Fruit fly (Drosophila melanogaster): ENCODE results near the gene CG8757.

CG8757 gene

dm6 chr3L:13862403-13862802 lies 20.4 kb upstream of the CG8757 start (continued):
- TF ChIP-seq Dref (GFP tag; IDR thresholded peaks at IDR 0.05) (peak; percentile 47), onecut (GFP tag; IDR thresholded peaks at IDR 0.05) (peak; percentile 66), hb (GFP tag; IDR thresholded peaks at IDR 0.05; ENCODE audit: partially characterized antibody) (0 out of 3 replicates have a peak, but pooled peaks have one; percentile 21), CG5953 (GFP tag; IDR thresholded peaks at IDR 0.05) (peak; percentile 92), Gug (GFP tag; IDR thresholded peaks at IDR 0.05) (peak; percentile 100), zen2 (GFP tag; IDR thresholded peaks at IDR 0.05; ENCODE audit: partially characterized antibody) (no peak), Max (GFP tag; optimal IDR thresholded peaks at IDR 0.05) (no peak), Ets97D (GFP tag; optimal IDR thresholded peaks at IDR 0.05) (peak; percentile 58), Gsc (GFP tag; IDR thresholded peaks at IDR 0.05) (no peak), HmgZ (tag; optimal IDR thresholded peaks at IDR 0.05) (peak; percentile 93), Blimp-1 (GFP tag; optimal IDR thresholded peaks at IDR 0.05) (no peak), CG14050 (GFP tag; IDR thresholded peaks at IDR 0.05) (peak; percentile 85), pita (GFP tag; optimal IDR thresholded peaks at IDR 0.05) (no peak), bowl (GFP tag; IDR thresholded peaks at IDR 0.05) (peak; percentile 84), CG2199 (GFP tag; IDR thresholded peaks at IDR 0.05) (no peak), salm (tag; optimal IDR thresholded peaks at IDR 0.05) (no peak), chif (GFP tag; optimal IDR thresholded peaks at IDR 0.05) (peak; percentile 83 to 86), HHEX (GFP tag; optimal IDR thresholded peaks at IDR 0.05) (peak; percentile 69), NC2β (GFP tag; optimal IDR thresholded peaks at IDR 0.05) (peak; percentile 68), CG2120 (GFP tag; optimal IDR thresholded peaks at IDR 0.05) (peak; percentile 96), Dip3 (GFP tag; optimal IDR thresholded peaks at IDR 0.05) (peak; percentile 72), caup (GFP tag; optimal IDR thresholded peaks at IDR 0.05; ENCODE audit: severe bottlenecking) (peak; percentile 49), corto (GFP tag; optimal IDR thresholded peaks at IDR 0.05) (no peak), org-1 (GFP tag; optimal IDR thresholded peaks at IDR 0.05) (peak; percentile 60), Lhr (GFP tag; optimal IDR thresholded peaks at IDR 0.05) (no peak), NFAT (GFP tag; IDR thresholded peaks at IDR 0.05) (peak; percentile 97), Atf3 (GFP tag; optimal IDR thresholded peaks at IDR 0.05) (peak; percentile 80), dmrt99B (tag; optimal IDR thresholded peaks at IDR 0.05) (peak; percentile 68), CG16863 (GFP tag; optimal IDR thresholded peaks at IDR 0.05) (peak; percentile 86), HLH3B (GFP tag; IDR thresholded peaks at IDR 0.05) (0 out of 2 replicates have a peak, but pooled peaks have one; percentile 61), Poxn (GFP tag; IDR thresholded peaks at IDR 0.05) (peak; percentile 69; the same call in 1 of the 2 replicates), CG12155 (GFP tag; optimal IDR thresholded peaks at IDR 0.05) (peak; percentile 87), CG31224 (GFP tag; IDR thresholded peaks at IDR 0.05) (peak; percentile 72), hth (optimal IDR thresholded peaks at IDR 0.05) (no peak), CG2889 (GFP tag; IDR thresholded peaks at IDR 0.05) (no peak; the same call in 1 of the 3 replicates), CG4360 (GFP tag; IDR thresholded peaks at IDR 0.05) (peak; percentile 65), ATbp (GFP tag; optimal IDR thresholded peaks at IDR 0.05) (peak; percentile 56), CG13287 (GFP tag; IDR thresholded peaks at IDR 0.05; ENCODE audit: partially characterized antibody) (peak; percentile 25; the same call in 1 of the 2 replicates), sob (GFP tag; IDR thresholded peaks at IDR 0.05) (peak; percentile 97), scrt (GFP tag; optimal IDR thresholded peaks at IDR 0.05) (no peak), ranshi (GFP tag; IDR thresholded peaks at IDR 0.05) (peak; percentile 74), C15 (GFP tag; IDR thresholded peaks at IDR 0.05) (peak; percentile 66; the same call in 1 of the 3 replicates), Xbp1 (GFP tag; optimal IDR thresholded peaks at IDR 0.05) (peak; percentile 94), gcm (GFP tag; optimal IDR thresholded peaks at IDR 0.05) (no peak), Ssrp (tag; optimal IDR thresholded peaks at IDR 0.05) (peak; percentile 58), ash1 (GFP tag; optimal IDR thresholded peaks at IDR 0.05) (peak; percentile 21), ci (GFP tag; IDR thresholded peaks at IDR 0.05) (peak; percentile 95), Scr (GFP tag; IDR thresholded peaks at IDR 0.05; ENCODE audit: partially characterized antibody) (peak; percentile 48), MTF-1 (GFP tag; optimal IDR thresholded peaks at IDR 0.05; ENCODE audit: borderline replicate concordance) (no peak), p53 (GFP tag; optimal IDR thresholded peaks at IDR 0.05) (peak; percentile 70), CG12071 (GFP tag; optimal IDR thresholded peaks at IDR 0.05) (no peak)
